Worm (Caenorhabditis elegans) whole organism, dauer: ENCODE results near the gene B0457.2.

Experiments
- unc-62 ChIP-seq: sonication (generic microtip); optimal IDR thresholded peaks from 2 replicates; lab custom pipeline; 2017; ENCODE audit warnings: missing biosample characterization, missing genetic modification reagents, missing genetic modification characterization

B0457.2 gene

ce11 chrII:8938907-8939622, 12.7 kb upstream of the B0457.2 start:
- no peak for TF ChIP-seq unc-62 (GFP tag; lab: Kevin White, UChicago)

- TF ChIP-seq unc-62 (GFP tag; lab: Kevin White, UChicago), result no peak
Observed at ce11 chrII:8933693-8934432, 7.5 kb upstream of the B0457.2 start, which contains the start of gene T21B10.3. Gene T21B10.3 (plus strand): TSS chrII:8934382.

ce11 chrII:8932392-8932791, 6.0 kb upstream of the B0457.2 start:
- no peak for TF ChIP-seq unc-62 (GFP tag; lab: Kevin White, UChicago)

ce11 chrII:8931405-8932149, 5.2 kb upstream of the B0457.2 start:
- no peak for TF ChIP-seq unc-62 (GFP tag; lab: Kevin White, UChicago)

ce11 chrII:8930763-8931162, 4.4 kb upstream of the B0457.2 start, which contains the start of gene enol-1:
Gene enol-1 (plus strand): TSS chrII:8930997.
- TF ChIP-seq unc-62 (GFP tag; lab: Kevin White, UChicago), result no peak

ce11 chrII:8929771-8930170, 3.4 kb upstream of the B0457.2 start, which contains the start of gene mrpl-50:
Gene mrpl-50 (plus strand): TSS chrII:8929841.
- no peak for TF ChIP-seq unc-62 (GFP tag; lab: Kevin White, UChicago)

- no peak for TF ChIP-seq unc-62 (GFP tag; lab: Kevin White, UChicago)
Observed at ce11 chrII:8927253-8927791, 971 bp upstream of the B0457.2 start, which contains the start of gene cct-2. Gene cct-2 (plus strand): TSS chrII:8927741.

- TF ChIP-seq unc-62 (GFP tag; lab: Kevin White, UChicago), result no peak
Observed at ce11 chrII:8923187-8923586, 3.2 kb downstream of the B0457.2 start.

- TF ChIP-seq unc-62 (GFP tag; lab: Kevin White, UChicago), result no peak
Observed at ce11 chrII:8922140-8922539, 4.2 kb downstream of the B0457.2 start, which contains the start of gene B0457.6. Gene B0457.6 (plus strand): TSS chrII:8922423.

- no peak for TF ChIP-seq unc-62 (GFP tag; lab: Kevin White, UChicago)
Observed at ce11 chrII:8921456-8921855, 4.9 kb downstream of the B0457.2 start.

ce11 chrII:8920955-8921354, 5.4 kb downstream of the B0457.2 start:
- TF ChIP-seq unc-62 (GFP tag; lab: Kevin White, UChicago), result no peak

- TF ChIP-seq unc-62 (GFP tag; lab: Kevin White, UChicago), result no peak
Observed at ce11 chrII:8920315-8920714, 6.0 kb downstream of the B0457.2 start.

- no peak for TF ChIP-seq unc-62 (GFP tag; lab: Kevin White, UChicago)
Observed at ce11 chrII:8917339-8917738, 9.0 kb downstream of the B0457.2 start.

ce11 chrII:8916656-8917055, 9.7 kb downstream of the B0457.2 start:
- no peak for TF ChIP-seq unc-62 (GFP tag; lab: Kevin White, UChicago)

- TF ChIP-seq unc-62 (GFP tag; lab: Kevin White, UChicago), result no peak
Observed at ce11 chrII:8914654-8915053, 11.7 kb downstream of the B0457.2 start.
